Fruit fly (Drosophila melanogaster): ENCODE results near the gene CG13599.

The CG13599 gene

dm6 chr3R:23922502-23923350 lies 8.7 kb upstream of the CG13599 start, which contains the start of the genes sba and CG31141 (continued):
- TF ChIP-seq B-H2 (GFP tag; optimal IDR thresholded peaks at IDR 0.05) (peak; percentile 59), nmo (GFP tag; optimal IDR thresholded peaks at IDR 0.05) (peak; percentile 53), ro (GFP tag; IDR thresholded peaks at IDR 0.05) (no peak), CG1529 (GFP tag; optimal IDR thresholded peaks at IDR 0.05) (no peak)

dm6 chr3R:23924200-23924599 lies 7.2 kb upstream of the CG13599 start, which contains the start of gene Ndc1:
Gene Ndc1, plus strand, starts transcription at chr3R:23924399.
- TF ChIP-seq Rx (GFP tag; IDR thresholded peaks at IDR 0.05) (no peak), PHDP (tag; optimal IDR thresholded peaks at IDR 0.05) (no peak), B-H1 (GFP tag; IDR thresholded peaks at IDR 0.05) (no peak), CG6765 (GFP tag; optimal IDR thresholded peaks at IDR 0.05) (no peak), CG2129 (GFP tag; IDR thresholded peaks at IDR 0.05; ENCODE audit: partially characterized antibody) (no peak), hbn (GFP tag; IDR thresholded peaks at IDR 0.05; ENCODE audit: partially characterized antibody) (peak; percentile 36; the same call in 1 of the 2 replicates), Sry-δ (GFP tag; optimal IDR thresholded peaks at IDR 0.05) (peak; percentile 49), CG1647 (GFP tag; optimal IDR thresholded peaks at IDR 0.05) (no peak), CG11085 (GFP tag; IDR thresholded peaks at IDR 0.05) (no peak), Vsx1 (GFP tag; optimal IDR thresholded peaks at IDR 0.05) (no peak), Dp (GFP tag; optimal IDR thresholded peaks at IDR 0.05) (peak; percentile 76), CG8924 (tag; optimal IDR thresholded peaks at IDR 0.05) (no peak), Hr39 (optimal IDR thresholded peaks at IDR 0.05) (no peak), mam (GFP tag; optimal IDR thresholded peaks at IDR 0.05) (no peak), ato (GFP tag; IDR thresholded peaks at IDR 0.05; ENCODE audit: partially characterized antibody) (no peak), CG11696 (GFP tag; IDR thresholded peaks at IDR 0.05) (no peak), zen (tag; optimal IDR thresholded peaks at IDR 0.05) (peak; percentile 31), Optix (GFP tag; IDR thresholded peaks at IDR 0.05) (no peak), CG16813 (GFP tag; IDR thresholded peaks at IDR 0.05; ENCODE audit: partially characterized antibody) (peak; percentile 24; the same call in 1 of the 3 replicates), pros (GFP tag; optimal IDR thresholded peaks at IDR 0.05) (no peak), NC2β (GFP tag; optimal IDR thresholded peaks at IDR 0.05) (no peak), gcm2 (GFP tag; optimal IDR thresholded peaks at IDR 0.05) (no peak), ttk (GFP tag; IDR thresholded peaks at IDR 0.05) (no peak), CG7372 (GFP tag; IDR thresholded peaks at IDR 0.05) (no peak), CG10366 (GFP tag; IDR thresholded peaks at IDR 0.05) (no peak), gem (tag; optimal IDR thresholded peaks at IDR 0.05) (no peak), Nf-YC (tag; optimal IDR thresholded peaks at IDR 0.05) (no peak), Ets97D (GFP tag; optimal IDR thresholded peaks at IDR 0.05) (peak; percentile 21), bcd (GFP tag; optimal IDR thresholded peaks at IDR 0.05) (no peak), Usf (GFP tag; optimal IDR thresholded peaks at IDR 0.05) (no peak), CG3726 (GFP tag; IDR thresholded peaks at IDR 0.05) (no peak), so (GFP tag; IDR thresholded peaks at IDR 0.05) (no peak), Lim3 (GFP tag; IDR thresholded peaks at IDR 0.05) (no peak), CG9876 (GFP tag; optimal IDR thresholded peaks at IDR 0.05) (no peak), cad (GFP tag; optimal IDR thresholded peaks at IDR 0.05) (no peak), nom (GFP tag; optimal IDR thresholded peaks at IDR 0.05) (no peak), Dek (tag; optimal IDR thresholded peaks at IDR 0.05) (no peak), CG1233 (GFP tag; optimal IDR thresholded peaks at IDR 0.05) (no peak), slbo (GFP tag; IDR thresholded peaks at IDR 0.05) (no peak), CG4730 (GFP tag; IDR thresholded peaks at IDR 0.05) (no peak), crp (GFP tag; optimal IDR thresholded peaks at IDR 0.05) (no peak), E2f1 (GFP tag; IDR thresholded peaks at IDR 0.05) (no peak), CG8944 (GFP tag; optimal IDR thresholded peaks at IDR 0.05) (no peak), Blimp-1 (GFP tag; optimal IDR thresholded peaks at IDR 0.05) (no peak), schlank (tag; optimal IDR thresholded peaks at IDR 0.05) (no peak)
